Fruit fly (Drosophila melanogaster) Kc167 (cell line): ENCODE data around the gene pad.

Experiments
- Myc ChIP-seq: fragments of >200 bp; optimal IDR thresholded peaks from 2 replicates; lab custom pipeline; 2017; ENCODE audit warnings: missing external identifiers
- Sin3A ChIP-seq: fragments of >200 bp; optimal IDR thresholded peaks from 2 replicates; lab custom pipeline; 2018; ENCODE audit warnings: missing external identifiers
- h ChIP-seq: fragments of >200 bp; optimal IDR thresholded peaks from 3 replicates; lab custom pipeline; 2018; ENCODE audit warnings: missing external identifiers
- psq ChIP-seq: fragments of >200 bp; optimal IDR thresholded peaks from 2 replicates; lab custom pipeline; 2017; ENCODE audit warnings: missing external identifiers
- ttk ChIP-seq: sonication (Bioruptor generic); optimal IDR thresholded peaks from 2 replicates; lab custom pipeline; 2017; ENCODE audit warnings: missing external identifiers

dm6 chr3R:16353671-16354070 lies 11.6 kb downstream of the pad start:
- no peak for TF ChIP-seq Myc (lab: Kevin White, UChicago)
- TF ChIP-seq psq (lab: Kevin White, UChicago) = no peak
- TF ChIP-seq Sin3A (lab: Kevin White, UChicago) = no peak
- no peak for TF ChIP-seq h (lab: Kevin White, UChicago)
- TF ChIP-seq ttk (lab: Kevin White, UChicago) = no peak
